Worm (Caenorhabditis elegans) whole organism, early embryonic: ENCODE data around the gene C25E10.17.
A peak's percentile ranks its signal among the peaks of the same experiment; 100 is the strongest.

ENCODE experiments used
- B0310.2 ChIP-seq: sonication (generic microtip); optimal IDR thresholded peaks from 2 replicates; lab custom pipeline; 2016; ENCODE audit warnings: mild to moderate bottlenecking, missing genetic modification characterization, missing compliant biosample characterization
- F13C5.2 ChIP-seq: sonication (generic microtip); optimal IDR thresholded peaks from 2 replicates; lab custom pipeline; 2017; ENCODE audit warnings: mild to moderate bottlenecking, missing genetic modification characterization, inconsistent platforms, missing compliant biosample characterization
- aly-1 ChIP-seq: sonication (generic microtip); optimal IDR thresholded peaks from 2 replicates; lab custom pipeline; 2016; ENCODE audit warnings: missing genetic modification characterization, missing compliant biosample characterization
- ama-1 ChIP-seq: fragments of 150-350 bp; optimal IDR thresholded peaks from 2 replicates; lab custom pipeline; 2014
- ceh-13 ChIP-seq: fragments of 200-800 bp; sonication (Bioruptor generic); optimal IDR thresholded peaks from 2 replicates; lab custom pipeline; 2018; ENCODE audit warnings: mild to moderate bottlenecking, missing genetic modification characterization, missing compliant biosample characterization
- ceh-36 ChIP-seq: sonication (generic microtip); optimal IDR thresholded peaks from 2 replicates; lab custom pipeline; 2016; ENCODE audit warnings: missing genetic modification characterization, inconsistent platforms, missing compliant biosample characterization
- ets-7 ChIP-seq: sonication (generic microtip); optimal IDR thresholded peaks from 2 replicates; lab custom pipeline; 2016; ENCODE audit warnings: missing genotype, missing genetic modification characterization, missing compliant biosample characterization
- flt-1 ChIP-seq: fragments of 200-800 bp; sonication (Bioruptor generic); IDR thresholded peaks from 2 replicates; pipeline ENCODE4 v1.3.6; 2022; ENCODE audit warnings: missing genetic modification characterization, missing compliant biosample characterization
- hmbx-1 ChIP-seq: sonication (generic microtip); optimal IDR thresholded peaks from 2 replicates; lab custom pipeline; 2016; ENCODE audit warnings: mild to moderate bottlenecking, missing genetic modification characterization, missing compliant biosample characterization
- hmg-4 ChIP-seq: fragments of 200-800 bp; sonication (Bioruptor generic); optimal IDR thresholded peaks from 2 replicates; lab custom pipeline; 2018; ENCODE audit warnings: mild to moderate bottlenecking, missing genetic modification characterization, missing compliant biosample characterization
- hnd-1 ChIP-seq: sonication (generic microtip); optimal IDR thresholded peaks from 2 replicates; lab custom pipeline; 2016; ENCODE audit warnings: missing genetic modification characterization, missing compliant biosample characterization
- pes-1 ChIP-seq: fragments of 200-800 bp; sonication (Bioruptor generic); IDR thresholded peaks from 2 replicates; pipeline ENCODE4 v1.3.6; 2022; ENCODE audit warnings: missing genetic modification reagents, missing genetic modification characterization, missing compliant biosample characterization
- scrt-1 ChIP-seq: fragments of 200-800 bp; sonication (Bioruptor generic); IDR thresholded peaks from 2 replicates; pipeline ENCODE4 v1.3.6; 2022; ENCODE audit warnings: missing genetic modification characterization, missing compliant biosample characterization
- sea-1 ChIP-seq: fragments of 200-800 bp; sonication (Bioruptor generic); conservative IDR thresholded peaks from 2 replicates; pipeline ENCODE4 v1.3.6; 2022; ENCODE audit warnings: missing genetic modification characterization, missing compliant biosample characterization
- tbx-11 ChIP-seq: fragments of 200-800 bp; sonication (Bioruptor generic); IDR thresholded peaks from 2 replicates; pipeline ENCODE4 v1.3.6; 2022; ENCODE audit warnings: missing genetic modification characterization, missing compliant biosample characterization
- tbx-37 ChIP-seq: fragments of 200-800 bp; sonication (Bioruptor generic); conservative IDR thresholded peaks from 2 replicates; pipeline ENCODE4 v1.3.6; 2022; ENCODE audit warnings: missing genetic modification reagents, missing genetic modification characterization, missing compliant biosample characterization
- tra-4 ChIP-seq: sonication (generic microtip); optimal IDR thresholded peaks from 2 replicates; lab custom pipeline; 2017; ENCODE audit warnings: missing genetic modification characterization, missing compliant biosample characterization

The C25E10.17 gene

ce11 chrV:9047555-9048049 lies at the start of gene C25E10.17:
C25E10.17 (minus strand) TSS chrV:9047605.
- TF ChIP-seq hnd-1 (tag; lab: Kevin White, UChicago), result no peak
- no peak for TF ChIP-seq aly-1 (tag; lab: Kevin White, UChicago)
- no peak for TF ChIP-seq flt-1 (GFP tag; lab: Robert Waterston, UW)
- TF ChIP-seq ceh-36, result no peak
- no peak for TF ChIP-seq ets-7 (tag; lab: Kevin White, UChicago)
- no peak for TF ChIP-seq sea-1 (GFP tag; lab: Robert Waterston, UW)

- TF ChIP-seq scrt-1 (GFP tag; lab: Robert Waterston, UW), result no peak
- no peak for TF ChIP-seq flt-1 (GFP tag; lab: Robert Waterston, UW)
- TF ChIP-seq hmbx-1 (tag; lab: Kevin White, UChicago), result no peak
- TF ChIP-seq tbx-37 (GFP tag; lab: Robert Waterston, UW), result no peak
- TF ChIP-seq aly-1 (tag; lab: Kevin White, UChicago), result no peak
- no peak for TF ChIP-seq ceh-36
- TF ChIP-seq F13C5.2 (tag; lab: Kevin White, UChicago), result no peak
- TF ChIP-seq tbx-11, result no peak
- no peak for TF ChIP-seq ceh-13 (GFP tag; lab: Kevin White, UChicago)
- no peak for TF ChIP-seq hmg-4 (GFP tag; lab: Kevin White, UChicago)
These were observed 49.3 kb upstream of the C25E10.17 start for ce11 chrV:9096674-9097073.

- TF ChIP-seq B0310.2 (tag; lab: Kevin White, UChicago), result no peak
- peak; percentile 24 for TF ChIP-seq aly-1 (tag; lab: Kevin White, UChicago)
- TF ChIP-seq hmbx-1 (tag; lab: Kevin White, UChicago), result no peak
- no peak for TF ChIP-seq tra-4
- TF ChIP-seq pes-1 (GFP tag; lab: Robert Waterston, UW), result no peak
- TF ChIP-seq ceh-13 (GFP tag; lab: Kevin White, UChicago), result no peak
- TF ChIP-seq F13C5.2 (tag; lab: Kevin White, UChicago), result peak; percentile 30
These were observed 48.4 kb upstream of the C25E10.17 start, which contains the start of gene F21C10.10 for ce11 chrV:9095613-9096317. F21C10.10 (plus strand) TSS chrV:9096267.

- TF ChIP-seq flt-1 (GFP tag; lab: Robert Waterston, UW), result no peak
- no peak for TF ChIP-seq hmg-4 (GFP tag; lab: Kevin White, UChicago)
- TF ChIP-seq tbx-37 (GFP tag; lab: Robert Waterston, UW), result no peak
- TF ChIP-seq tra-4, result no peak
- TF ChIP-seq hnd-1 (tag; lab: Kevin White, UChicago), result no peak
- no peak for TF ChIP-seq scrt-1 (GFP tag; lab: Robert Waterston, UW)
- TF ChIP-seq ama-1 (lab: Kevin White, UChicago), result no peak
- no peak for TF ChIP-seq aly-1 (tag; lab: Kevin White, UChicago)
- TF ChIP-seq pes-1 (GFP tag; lab: Robert Waterston, UW), result no peak
- no peak for TF ChIP-seq sea-1 (GFP tag; lab: Robert Waterston, UW)
- TF ChIP-seq tbx-11, result no peak
These were observed 47.6 kb upstream of the C25E10.17 start for ce11 chrV:9094976-9095375.

- no peak for TF ChIP-seq ceh-13 (GFP tag; lab: Kevin White, UChicago)
- no peak for TF ChIP-seq B0310.2 (tag; lab: Kevin White, UChicago)
- TF ChIP-seq hmg-4 (GFP tag; lab: Kevin White, UChicago), result no peak
- no peak for TF ChIP-seq sea-1 (GFP tag; lab: Robert Waterston, UW)
- no peak for TF ChIP-seq flt-1 (GFP tag; lab: Robert Waterston, UW)
- no peak for TF ChIP-seq ama-1 (lab: Kevin White, UChicago)
- TF ChIP-seq aly-1 (tag; lab: Kevin White, UChicago), result no peak
- TF ChIP-seq scrt-1 (GFP tag; lab: Robert Waterston, UW), result no peak
- TF ChIP-seq tra-4, result no peak
These were observed 46.7 kb upstream of the C25E10.17 start for ce11 chrV:9094060-9094628.

- TF ChIP-seq scrt-1 (GFP tag; lab: Robert Waterston, UW) (no peak), hnd-1 (tag; lab: Kevin White, UChicago) (no peak), B0310.2 (tag; lab: Kevin White, UChicago) (no peak), hmg-4 (GFP tag; lab: Kevin White, UChicago) (no peak), hmbx-1 (tag; lab: Kevin White, UChicago) (no peak)
These were observed 44.8 kb upstream of the C25E10.17 start, which contains the start of gene T27E4.1 for ce11 chrV:9092209-9092608. T27E4.1 (plus strand) TSS chrV:9092345.

ce11 chrV:9090824-9091798 lies 43.7 kb upstream of the C25E10.17 start:
- TF ChIP-seq sea-1 (GFP tag; lab: Robert Waterston, UW) (0 out of 2 replicates have a peak, but pooled peaks have one; percentile 20), scrt-1 (GFP tag; lab: Robert Waterston, UW) (peak; percentile 60; the same call in 1 of the 2 replicates), hmg-4 (GFP tag; lab: Kevin White, UChicago) (peak; percentile 0)
